Fruit fly (Drosophila melanogaster): ENCODE measurements around the gene CG12502.

CG12502 gene

dm6 chr3L:851061-851460 lies 14.1 kb upstream of the CG12502 start, which contains the start of gene Dci (continued):
- TF ChIP-seq Sry-β (GFP tag; optimal IDR thresholded peaks at IDR 0.05) (no peak), Gsc (GFP tag; IDR thresholded peaks at IDR 0.05) (no peak), CG7786 (GFP tag; optimal IDR thresholded peaks at IDR 0.05) (peak; percentile 66), Rx (GFP tag; IDR thresholded peaks at IDR 0.05) (peak; percentile 78), CG14667 (GFP tag; IDR thresholded peaks at IDR 0.05) (peak; percentile 55), bowl (GFP tag; IDR thresholded peaks at IDR 0.05) (peak; percentile 37; the same call in 1 of the 2 replicates), bcd (GFP tag; optimal IDR thresholded peaks at IDR 0.05) (peak; percentile 69), CG34376 (GFP tag; optimal IDR thresholded peaks at IDR 0.05) (no peak), CG17186 (GFP tag; optimal IDR thresholded peaks at IDR 0.05) (peak; percentile 29), Asciz (GFP tag; optimal IDR thresholded peaks at IDR 0.05) (no peak), CG34422 (GFP tag; IDR thresholded peaks at IDR 0.05) (peak; percentile 91), esg (GFP tag; conservative IDR thresholded peaks at IDR 0.05) (peak; percentile 88), CG11560 (tag; IDR thresholded peaks at IDR 0.05) (no peak; the same call in 2 of the 3 replicates), Mes4 (GFP tag; optimal IDR thresholded peaks at IDR 0.05) (peak; percentile 39), ato (GFP tag; IDR thresholded peaks at IDR 0.05; ENCODE audit: partially characterized antibody) (0 out of 2 replicates have a peak, but pooled peaks have one; percentile 41), Opbp (GFP tag; IDR thresholded peaks at IDR 0.05; ENCODE audit: partially characterized antibody) (peak; percentile 75; the same call in 2 of the 3 replicates), pho (GFP tag; optimal IDR thresholded peaks at IDR 0.05) (peak; percentile 47), zfh2 (GFP tag; optimal IDR thresholded peaks at IDR 0.05) (peak; percentile 68), Meics (GFP tag; optimal IDR thresholded peaks at IDR 0.05) (peak; percentile 54), chm (GFP tag; IDR thresholded peaks at IDR 0.05) (no peak), eve (GFP tag; optimal IDR thresholded peaks at IDR 0.05) (no peak), dimm (GFP tag; IDR thresholded peaks at IDR 0.05) (peak; percentile 35; the same call in 1 of the 2 replicates), unpg (GFP tag; optimal IDR thresholded peaks at IDR 0.05) (peak; percentile 63), Eip74EF (GFP tag; optimal IDR thresholded peaks at IDR 0.05) (no peak), gt (GFP tag; IDR thresholded peaks at IDR 0.05) (no peak), exex (tag; optimal IDR thresholded peaks at IDR 0.05) (no peak), CG12155 (GFP tag; optimal IDR thresholded peaks at IDR 0.05) (peak; percentile 72), HmgD (GFP tag; optimal IDR thresholded peaks at IDR 0.05) (peak; percentile 29), Dll (GFP tag; IDR thresholded peaks at IDR 0.05; ENCODE audit: partially characterized antibody) (peak; percentile 93), ase (GFP tag; IDR thresholded peaks at IDR 0.05) (peak; percentile 62), CG18764 (GFP tag; optimal IDR thresholded peaks at IDR 0.05) (peak; percentile 48), seq (GFP tag; IDR thresholded peaks at IDR 0.05) (peak; percentile 57), CG14965 (GFP tag; optimal IDR thresholded peaks at IDR 0.05; ENCODE audit: borderline replicate concordance) (no peak), CG3065 (GFP tag; optimal IDR thresholded peaks at IDR 0.05) (no peak), zen (tag; optimal IDR thresholded peaks at IDR 0.05) (peak; percentile 68), CG12942 (GFP tag; optimal IDR thresholded peaks at IDR 0.05) (peak; percentile 66), CG13775 (GFP tag; optimal IDR thresholded peaks at IDR 0.05) (peak; percentile 79), CG4328 (GFP tag; optimal IDR thresholded peaks at IDR 0.05) (no peak), CG11085 (GFP tag; IDR thresholded peaks at IDR 0.05) (peak; percentile 68), B-H2 (GFP tag; optimal IDR thresholded peaks at IDR 0.05) (no peak), ind (GFP tag; optimal IDR thresholded peaks at IDR 0.05) (peak; percentile 80), shn (GFP tag; optimal IDR thresholded peaks at IDR 0.05) (peak; percentile 63), CG18262 (tag; optimal IDR thresholded peaks at IDR 0.05) (no peak), sens-2 (GFP tag; IDR thresholded peaks at IDR 0.05) (0 out of 2 replicates have a peak, but pooled peaks have one; percentile 21), CG7372 (GFP tag; IDR thresholded peaks at IDR 0.05) (peak; percentile 61), mld (GFP tag; IDR thresholded peaks at IDR 0.05; ENCODE audit: partially characterized antibody) (no peak; the same call in 2 of the 3 replicates), CG14014 (GFP tag; IDR thresholded peaks at IDR 0.05) (peak; percentile 84), CG2678 (tag; optimal IDR thresholded peaks at IDR 0.05) (no peak), pzg (GFP tag; optimal IDR thresholded peaks at IDR 0.05) (peak; percentile 59), tgo (GFP tag; IDR thresholded peaks at IDR 0.05) (peak; percentile 70), CG34224 (GFP tag; IDR thresholded peaks at IDR 0.05; ENCODE audit: partially characterized antibody) (peak; percentile 89)
